Fruit fly (Drosophila melanogaster): ENCODE results near the gene ProtB.

- TF ChIP-seq psq (optimal IDR thresholded peaks at IDR 0.05) (no peak), ttk (optimal IDR thresholded peaks at IDR 0.05) (no peak), Myc (optimal IDR thresholded peaks at IDR 0.05) (no peak), h (optimal IDR thresholded peaks at IDR 0.05) (no peak), insv (optimal IDR thresholded peaks at IDR 0.05) (no peak), Sin3A (optimal IDR thresholded peaks at IDR 0.05) (no peak)
These were observed 4.0 kb upstream of the ProtB start for dm6 chr2L:14887530-14887929.
